Worm (Caenorhabditis elegans) whole organism, young adult: Measurements from ENCODE around the gene Y11D7A.10.

Experiments
- B0261.1 ChIP-seq: sonication (generic microtip); optimal IDR thresholded peaks from 2 replicates; lab custom pipeline; 2016; ENCODE audit warnings: mild to moderate bottlenecking, missing genetic modification characterization, moderate library complexity, missing compliant biosample characterization
- F57C9.4 ChIP-seq: sonication (generic microtip); optimal IDR thresholded peaks from 2 replicates; lab custom pipeline; 2017; ENCODE audit warnings: mild to moderate bottlenecking, missing genetic modification characterization, missing compliant biosample characterization
- ama-1 ChIP-seq, 3 experiments: fragments of 150-350 bp in 1 of 3; sonication (generic microtip) in 2 of 3; optimal IDR thresholded peaks; 2 replicates each; lab custom pipeline; 2014 to 2018; ENCODE audit warnings: missing biosample characterization in 2 of 3, missing genetic modification characterization in 2 of 3, missing genetic modification reagents in 2 of 3
- ceh-79 ChIP-seq: sonication (generic microtip); optimal IDR thresholded peaks from 2 replicates; lab custom pipeline; 2017; ENCODE audit warnings: mild to moderate bottlenecking, missing genetic modification characterization, missing compliant biosample characterization
- mel-28 ChIP-seq: sonication (generic microtip); optimal IDR thresholded peaks from 2 replicates; lab custom pipeline; 2016; ENCODE audit warnings: borderline replicate concordance, mild to moderate bottlenecking, missing genetic modification characterization, missing compliant biosample characterization
- nfya-1 ChIP-seq: sonication (generic microtip); optimal IDR thresholded peaks from 2 replicates; lab custom pipeline; 2017; ENCODE audit warnings: antibody characterized with exemption, missing compliant biosample characterization, missing genetic modification characterization, borderline replicate concordance; ENCODE audit not compliant: insufficient read depth
- nfya-2 ChIP-seq: fragments of 200-800 bp; sonication (Bioruptor generic); IDR thresholded peaks from 2 replicates; pipeline ENCODE4 v1.3.6; 2022; ENCODE audit warnings: missing genetic modification reagents, missing genetic modification characterization, missing compliant biosample characterization
- nhr-179 ChIP-seq: sonication (generic microtip); optimal IDR thresholded peaks from 2 replicates; lab custom pipeline; 2016; ENCODE audit warnings: mild to moderate bottlenecking, missing genetic modification characterization, missing compliant biosample characterization
- nhr-90 ChIP-seq: sonication (generic microtip); optimal IDR thresholded peaks from 2 replicates; lab custom pipeline; 2016; ENCODE audit warnings: missing genotype, mild to moderate bottlenecking, missing genetic modification characterization, missing compliant biosample characterization
- pbrm-1 ChIP-seq: fragments of 200-800 bp; sonication (Bioruptor generic); IDR thresholded peaks from 2 replicates; pipeline ENCODE4 v1.3.6; 2022; ENCODE audit warnings: missing genetic modification reagents, missing genetic modification characterization, missing compliant biosample characterization
- pha-4 ChIP-seq: fragments of 150-350 bp; sonication (generic microtip); optimal IDR thresholded peaks from 2 replicates; lab custom pipeline; 2014; ENCODE audit warnings: missing biosample characterization, missing genetic modification reagents, missing genetic modification characterization
- sdz-38 ChIP-seq: sonication (generic microtip); optimal IDR thresholded peaks from 2 replicates; lab custom pipeline; 2016; ENCODE audit warnings: missing genotype, missing genetic modification characterization, missing compliant biosample characterization

- no peak for TF ChIP-seq mel-28 (tag; lab: Kevin White, UChicago)
- no peak for TF ChIP-seq nfya-2 (GFP tag; lab: Robert Waterston, UW)
- TF ChIP-seq sdz-38, result no peak
- no peak for TF ChIP-seq nfya-1 (tag; lab: Kevin White, UChicago)
- TF ChIP-seq ceh-79, result no peak
- no peak for TF ChIP-seq pha-4 (tag; lab: Kevin White, UChicago)
- TF ChIP-seq ama-1 (optimal IDR thresholded peaks at IDR 0.05; lab: Kevin White, UChicago), result no peak
- TF ChIP-seq ama-1 (GFP tag; optimal IDR thresholded peaks at IDR 0.05; lab: Kevin White, UChicago), result no peak
- TF ChIP-seq nhr-90, result no peak
- TF ChIP-seq pbrm-1 (GFP tag; lab: Robert Waterston, UW), result no peak
- no peak for TF ChIP-seq B0261.1 (tag; lab: Kevin White, UChicago)
- no peak for TF ChIP-seq F57C9.4 (tag; lab: Kevin White, UChicago)
- TF ChIP-seq nhr-179 (tag; lab: Kevin White, UChicago), result no peak
Observed at ce11 chrIV:9261687-9262086, 2.1 kb upstream of the Y11D7A.10 start, which contains the start of gene col-120.
